Fruit fly (Drosophila melanogaster): ENCODE results near the gene CG9166.

CG9166 gene

dm6 chr3L:1401364-1401978, 50.6 kb downstream of the CG9166 start:
- no peak for TF ChIP-seq GATAd (GFP tag; optimal IDR thresholded peaks at IDR 0.05)
- no peak for TF ChIP-seq Sp1 (GFP tag; optimal IDR thresholded peaks at IDR 0.05)
- no peak for TF ChIP-seq foxo (GFP tag; optimal IDR thresholded peaks at IDR 0.05)
- TF ChIP-seq Hr83 (GFP tag; optimal IDR thresholded peaks at IDR 0.05; ENCODE audit: poor library complexity, severe bottlenecking) = no peak
- no peak for TF ChIP-seq rgr (GFP tag; optimal IDR thresholded peaks at IDR 0.05)
- no peak for TF ChIP-seq br (GFP tag; optimal IDR thresholded peaks at IDR 0.05)
- TF ChIP-seq OdsH (GFP tag; optimal IDR thresholded peaks at IDR 0.05) = no peak
- TF ChIP-seq ey (GFP tag; optimal IDR thresholded peaks at IDR 0.05) = no peak
- no peak for TF ChIP-seq psq (GFP tag; optimal IDR thresholded peaks at IDR 0.05)
- TF ChIP-seq dl (GFP tag; optimal IDR thresholded peaks at IDR 0.05; ENCODE audit: insufficient read depth in 1 of 2, partially characterized antibody in 2 of 2) = no peak
- TF ChIP-seq dsf (GFP tag; optimal IDR thresholded peaks at IDR 0.05; ENCODE audit: borderline replicate concordance) = no peak

- TF ChIP-seq woc (GFP tag; optimal IDR thresholded peaks at IDR 0.05) (no peak), Hr83 (GFP tag; optimal IDR thresholded peaks at IDR 0.05; ENCODE audit: poor library complexity, severe bottlenecking) (no peak), fru (GFP tag; optimal IDR thresholded peaks at IDR 0.05) (no peak), Rel (GFP tag; optimal IDR thresholded peaks at IDR 0.05) (no peak), Rel (tag; optimal IDR thresholded peaks at IDR 0.05) (no peak), psq (GFP tag; optimal IDR thresholded peaks at IDR 0.05) (no peak), Sp1 (GFP tag; optimal IDR thresholded peaks at IDR 0.05) (no peak), pan (optimal IDR thresholded peaks at IDR 0.05) (no peak), Myc (optimal IDR thresholded peaks at IDR 0.05) (no peak), Dfd (GFP tag; optimal IDR thresholded peaks at IDR 0.05) (no peak), Hnf4 (GFP tag; optimal IDR thresholded peaks at IDR 0.05) (no peak), jim (GFP tag; optimal IDR thresholded peaks at IDR 0.05) (no peak), Mio (GFP tag; optimal IDR thresholded peaks at IDR 0.05) (no peak), OdsH (GFP tag; optimal IDR thresholded peaks at IDR 0.05) (no peak), Hr78 (GFP tag; optimal IDR thresholded peaks at IDR 0.05) (no peak), CG32264 (GFP tag; optimal IDR thresholded peaks at IDR 0.05) (no peak), Vsx2 (GFP tag; optimal IDR thresholded peaks at IDR 0.05; ENCODE audit: partially characterized antibody) (no peak), GATAd (GFP tag; optimal IDR thresholded peaks at IDR 0.05) (no peak), lola (GFP tag; optimal IDR thresholded peaks at IDR 0.05) (no peak), Abd-B (GFP tag; optimal IDR thresholded peaks at IDR 0.05) (no peak)
These were observed 51.2 kb downstream of the CG9166 start for dm6 chr3L:1402152-1402551.
